Worm (Caenorhabditis elegans) whole organism, L2 larva: ENCODE results near the gene dct-12.

Source experiments
- F13H6.1 ChIP-seq: sonication (generic microtip); optimal IDR thresholded peaks from 2 replicates; lab custom pipeline; 2016; ENCODE audit warnings: missing genetic modification characterization, missing compliant biosample characterization
- ZK546.5 ChIP-seq: sonication (generic microtip); optimal IDR thresholded peaks from 2 replicates; lab custom pipeline; 2017; ENCODE audit warnings: missing biosample characterization, missing genetic modification characterization
- alr-1 ChIP-seq: fragments of 150-350 bp; optimal IDR thresholded peaks from 2 replicates; lab custom pipeline; 2014; ENCODE audit warnings: missing biosample characterization, missing genetic modification characterization
- ama-1 ChIP-seq: fragments of 150-350 bp; optimal IDR thresholded peaks from 2 replicates; lab custom pipeline; 2018; ENCODE audit warnings: inconsistent platforms
- blmp-1 ChIP-seq: sonication (generic microtip); optimal IDR thresholded peaks from 2 replicates; lab custom pipeline; 2017; ENCODE audit warnings: missing genetic modification characterization, mild to moderate bottlenecking, missing compliant biosample characterization, antibody characterized with exemption, moderate library complexity; ENCODE audit not compliant: insufficient read depth
- ceh-16 ChIP-seq: fragments of 150-350 bp; optimal IDR thresholded peaks from 2 replicates; lab custom pipeline; 2014; ENCODE audit warnings: missing biosample characterization, missing genetic modification characterization
- ceh-82 ChIP-seq: fragments of 150-350 bp; optimal IDR thresholded peaks from 2 replicates; lab custom pipeline; 2014; ENCODE audit warnings: missing biosample characterization, missing genetic modification characterization
- crh-2 ChIP-seq: sonication (generic microtip); optimal IDR thresholded peaks from 2 replicates; lab custom pipeline; 2017; ENCODE audit warnings: missing biosample characterization, missing genetic modification characterization
- dmd-4 ChIP-seq: sonication (generic microtip); optimal IDR thresholded peaks from 2 replicates; lab custom pipeline; 2017; ENCODE audit warnings: missing biosample characterization, missing genetic modification characterization
- elt-1 ChIP-seq: fragments of 150-350 bp; optimal IDR thresholded peaks from 2 replicates; lab custom pipeline; 2014; ENCODE audit warnings: missing biosample characterization, missing genetic modification characterization
- elt-3 ChIP-seq: sonication (generic microtip); optimal IDR thresholded peaks from 2 replicates; lab custom pipeline; 2017; ENCODE audit warnings: missing biosample characterization, missing genetic modification characterization
- gmeb-1 ChIP-seq: fragments of 150-350 bp; optimal IDR thresholded peaks from 2 replicates; lab custom pipeline; 2014; ENCODE audit warnings: missing biosample characterization, missing genetic modification characterization
- lin-13 ChIP-seq: fragments of 150-350 bp; optimal IDR thresholded peaks from 2 replicates; lab custom pipeline; 2014; ENCODE audit warnings: missing biosample characterization, missing genetic modification reagents, missing genetic modification characterization
- lin-39 ChIP-seq: fragments of 150-350 bp; optimal IDR thresholded peaks from 2 replicates; lab custom pipeline; 2014; ENCODE audit warnings: missing biosample characterization, missing genetic modification reagents, missing genetic modification characterization
- mbf-1 ChIP-seq: sonication (generic microtip); optimal IDR thresholded peaks from 2 replicates; lab custom pipeline; 2017; ENCODE audit warnings: missing biosample characterization, missing genetic modification characterization
- nhr-10 ChIP-seq: sonication (generic microtip); optimal IDR thresholded peaks from 2 replicates; lab custom pipeline; 2017; ENCODE audit warnings: missing biosample characterization, missing genetic modification characterization
- nhr-11 ChIP-seq: fragments of 150-350 bp; optimal IDR thresholded peaks from 2 replicates; lab custom pipeline; 2014; ENCODE audit warnings: missing biosample characterization, missing genetic modification characterization
- nhr-12 ChIP-seq: fragments of 150-350 bp; optimal IDR thresholded peaks from 2 replicates; lab custom pipeline; 2014; ENCODE audit warnings: missing biosample characterization, missing genetic modification characterization
- nhr-129 ChIP-seq: fragments of 150-350 bp; optimal IDR thresholded peaks from 2 replicates; lab custom pipeline; 2014; ENCODE audit warnings: missing biosample characterization, missing genetic modification characterization
- nhr-21 ChIP-seq: fragments of 150-350 bp; optimal IDR thresholded peaks from 2 replicates; lab custom pipeline; 2014; ENCODE audit warnings: missing biosample characterization, missing genetic modification characterization
- nhr-23 ChIP-seq: fragments of 150-350 bp; optimal IDR thresholded peaks from 2 replicates; lab custom pipeline; 2014; ENCODE audit warnings: missing biosample characterization, missing genetic modification reagents, missing genetic modification characterization
- nhr-25 ChIP-seq: fragments of 150-350 bp; sonication (generic microtip); optimal IDR thresholded peaks from 3 replicates; lab custom pipeline; 2014; ENCODE audit warnings: missing biosample characterization, missing genetic modification characterization
- nhr-6 ChIP-seq: fragments of 150-350 bp; optimal IDR thresholded peaks from 2 replicates; lab custom pipeline; 2014; ENCODE audit warnings: missing biosample characterization, missing genetic modification characterization
- nhr-77 ChIP-seq: fragments of 150-350 bp; optimal IDR thresholded peaks from 2 replicates; lab custom pipeline; 2014; ENCODE audit warnings: missing biosample characterization, missing genetic modification characterization
- peb-1 ChIP-seq: fragments of 150-350 bp; optimal IDR thresholded peaks from 2 replicates; lab custom pipeline; 2014; ENCODE audit warnings: missing biosample characterization, missing genetic modification characterization
- sem-4 ChIP-seq: fragments of 150-350 bp; optimal IDR thresholded peaks from 2 replicates; lab custom pipeline; 2014; ENCODE audit warnings: missing biosample characterization, missing genetic modification reagents, missing genetic modification characterization
- skn-1 ChIP-seq: sonication (generic microtip); optimal IDR thresholded peaks from 2 replicates; lab custom pipeline; 2017; ENCODE audit warnings: missing biosample characterization, missing genetic modification characterization
- sma-3 ChIP-seq: sonication (generic microtip); optimal IDR thresholded peaks from 2 replicates; lab custom pipeline; 2016; ENCODE audit warnings: missing genetic modification reagents, missing genetic modification characterization, missing compliant biosample characterization
- sma-9 ChIP-seq, 2 experiments: fragments of 150-350 bp in 1 of 2; sonication (generic microtip) in 1 of 2; optimal IDR thresholded peaks; 2 replicates each; lab custom pipeline; 2014 to 2016; ENCODE audit warnings: missing genetic modification characterization in 2 of 2, mild to moderate bottlenecking in 1 of 2, missing biosample characterization in 1 of 2, missing compliant biosample characterization in 1 of 2, missing genetic modification reagents in 1 of 2, moderate library complexity in 1 of 2
- snpc-4 ChIP-seq: fragments of 150-350 bp; optimal IDR thresholded peaks from 2 replicates; lab custom pipeline; 2014; ENCODE audit warnings: missing biosample characterization, missing genetic modification characterization
- unc-39 ChIP-seq: fragments of 150-350 bp; optimal IDR thresholded peaks from 2 replicates; lab custom pipeline; 2014; ENCODE audit warnings: missing biosample characterization, missing genetic modification characterization
- unc-55 ChIP-seq: fragments of 150-350 bp; sonication (generic microtip); optimal IDR thresholded peaks from 3 replicates; lab custom pipeline; 2014; ENCODE audit warnings: missing biosample characterization, missing genetic modification reagents, missing genetic modification characterization
- unc-62 ChIP-seq: fragments of 150-350 bp; optimal IDR thresholded peaks from 2 replicates; lab custom pipeline; 2014; ENCODE audit warnings: missing biosample characterization, missing genetic modification reagents, missing genetic modification characterization
- zag-1 ChIP-seq: fragments of 150-350 bp; optimal IDR thresholded peaks from 2 replicates; lab custom pipeline; 2014; ENCODE audit warnings: missing biosample characterization, missing genetic modification characterization
- ztf-1 ChIP-seq: fragments of 200-800 bp; sonication (Bioruptor generic); conservative IDR thresholded peaks from 2 replicates; pipeline ENCODE4 v1.3.6; 2022; ENCODE audit warnings: missing genetic modification characterization, missing compliant biosample characterization
- ztf-4 ChIP-seq: fragments of 150-350 bp; optimal IDR thresholded peaks from 2 replicates; lab custom pipeline; 2014; ENCODE audit warnings: missing biosample characterization, missing genetic modification characterization

Gene dct-12

ce11 chrII:12432356-12432755, at the start of gene dct-12:
TSS of gene dct-12 (minus strand) at chrII:12432456.
- TF ChIP-seq crh-2 (tag; lab: Kevin White, UChicago) = no peak
- no peak for TF ChIP-seq nhr-6 (tag; lab: Kevin White, UChicago)
- no peak for TF ChIP-seq unc-39 (tag; lab: Kevin White, UChicago)
- TF ChIP-seq ceh-16 = no peak
- no peak for TF ChIP-seq ztf-4
- TF ChIP-seq nhr-10 (tag; lab: Kevin White, UChicago) = no peak
- no peak for TF ChIP-seq blmp-1
- no peak for TF ChIP-seq nhr-25 (tag; lab: Kevin White, UChicago)
- TF ChIP-seq zag-1 = no peak
- TF ChIP-seq nhr-77 = no peak
- no peak for TF ChIP-seq lin-39 (tag; lab: Kevin White, UChicago)
- TF ChIP-seq ZK546.5 = no peak
- no peak for TF ChIP-seq peb-1
- TF ChIP-seq, all 48 proteins: peak for 0

- TF ChIP-seq ceh-82 (tag; lab: Kevin White, UChicago) (no peak), elt-3 (tag; lab: Kevin White, UChicago) (no peak), snpc-4 (tag; lab: Kevin White, UChicago) (no peak), nhr-25 (tag; lab: Kevin White, UChicago) (no peak), gmeb-1 (tag; lab: Kevin White, UChicago) (no peak), nhr-129 (no peak), sma-9 (GFP tag; optimal IDR thresholded peaks at IDR 0.05; lab: Kevin White, UChicago) (no peak), sma-9 (tag; optimal IDR thresholded peaks at IDR 0.05; lab: Kevin White, UChicago) (no peak), sem-4 (tag; lab: Kevin White, UChicago) (no peak), blmp-1 (no peak), nhr-23 (tag; lab: Kevin White, UChicago) (no peak)
Measured at ce11 chrII:12481645-12482044, 49.4 kb upstream of the dct-12 start.

ce11 chrII:12480811-12481210, 48.6 kb upstream of the dct-12 start, which contains the start of gene arrd-9:
TSS of gene arrd-9 (minus strand) at chrII:12480911.
- TF ChIP-seq nhr-25 (tag; lab: Kevin White, UChicago) (no peak), lin-13 (no peak), ZK546.5 (no peak), sma-9 (GFP tag; optimal IDR thresholded peaks at IDR 0.05; lab: Kevin White, UChicago) (no peak), sma-9 (tag; optimal IDR thresholded peaks at IDR 0.05; lab: Kevin White, UChicago) (no peak)

- no peak for TF ChIP-seq ztf-1
- TF ChIP-seq unc-62 (GFP tag; lab: Kevin White, UChicago) = no peak
- TF ChIP-seq nhr-21 (tag; lab: Kevin White, UChicago) = no peak
- TF ChIP-seq peb-1 = no peak
- TF ChIP-seq ama-1 (lab: Kevin White, UChicago) = no peak
Measured at ce11 chrII:12473406-12473805, 41.1 kb upstream of the dct-12 start, which contains the start of gene srg-17. TSS of gene srg-17 (plus strand) at chrII:12473706.

- TF ChIP-seq nhr-77 = no peak
- no peak for TF ChIP-seq nhr-11 (tag; lab: Kevin White, UChicago)
- no peak for TF ChIP-seq alr-1 (tag; lab: Kevin White, UChicago)
- TF ChIP-seq skn-1 (tag; lab: Kevin White, UChicago) = no peak
- no peak for TF ChIP-seq dmd-4 (tag; lab: Kevin White, UChicago)
- no peak for TF ChIP-seq ztf-1
- no peak for TF ChIP-seq ZK546.5
- no peak for TF ChIP-seq unc-39 (tag; lab: Kevin White, UChicago)
- TF ChIP-seq ceh-82 (tag; lab: Kevin White, UChicago) = no peak
Measured at ce11 chrII:12471138-12471855, 39.0 kb upstream of the dct-12 start, which contains the start of the genes F15A4.5 and phat-8. TSS of gene F15A4.5 (minus strand) at chrII:12471238. TSS of gene phat-8 (plus strand) at chrII:12471805.

- TF ChIP-seq unc-55 (GFP tag; lab: Kevin White, UChicago) = no peak
- no peak for TF ChIP-seq unc-62 (GFP tag; lab: Kevin White, UChicago)
- TF ChIP-seq elt-1 (tag; lab: Kevin White, UChicago) = no peak
- TF ChIP-seq dmd-4 (tag; lab: Kevin White, UChicago) = no peak
- no peak for TF ChIP-seq snpc-4 (tag; lab: Kevin White, UChicago)
- no peak for TF ChIP-seq ceh-16
- TF ChIP-seq mbf-1 (tag; lab: Kevin White, UChicago) = no peak
- TF ChIP-seq nhr-10 (tag; lab: Kevin White, UChicago) = no peak
- no peak for TF ChIP-seq unc-39 (tag; lab: Kevin White, UChicago)
- no peak for TF ChIP-seq nhr-12 (tag; lab: Kevin White, UChicago)
- TF ChIP-seq sma-3 (GFP tag; lab: Kevin White, UChicago) = no peak
- TF ChIP-seq nhr-11 (tag; lab: Kevin White, UChicago) = no peak
- no peak for TF ChIP-seq F13H6.1
Measured at ce11 chrII:12467047-12467446, 34.8 kb upstream of the dct-12 start, which contains the start of gene srg-16. TSS of gene srg-16 (plus strand) at chrII:12467133.
